Fruit fly (Drosophila melanogaster) whole organism, embryonic: Measurements from ENCODE around the gene mthl11.
A peak's percentile ranks its signal among the peaks of the same experiment; 100 is the strongest.

Experiments used
- Aef1 ChIP-seq: fragments of 200-800 bp; sonication (Bioruptor generic); IDR thresholded peaks from 3 replicates; pipeline ENCODE4 v1.3.6; 2022; ENCODE audit warnings: missing biosample characterization, missing genetic modification characterization
- Bteb2 ChIP-seq: fragments of 200-800 bp; sonication (Bioruptor generic); optimal IDR thresholded peaks from 2 replicates; lab custom pipeline; 2016; ENCODE audit warnings: missing biosample characterization, missing genetic modification characterization
- CG10274 ChIP-seq: fragments of 200-800 bp; sonication (Bioruptor generic); optimal IDR thresholded peaks from 3 replicates; lab custom pipeline; 2017; ENCODE audit warnings: missing biosample characterization, mild to moderate bottlenecking, missing genetic modification characterization
- CG10462 ChIP-seq: fragments of 200-800 bp; sonication (Bioruptor generic); optimal IDR thresholded peaks from 2 replicates; lab custom pipeline; 2016; ENCODE audit warnings: missing biosample characterization, missing genetic modification characterization
- CG12391 ChIP-seq: fragments of 200-800 bp; sonication (Bioruptor generic); optimal IDR thresholded peaks from 3 replicates; lab custom pipeline; 2018; ENCODE audit warnings: missing biosample characterization, mild to moderate bottlenecking, missing genetic modification characterization, moderate library complexity
- CG14050 ChIP-seq: fragments of 200-800 bp; sonication (Bioruptor generic); IDR thresholded peaks from 3 replicates; pipeline ENCODE4 v1.3.6; 2022; ENCODE audit warnings: missing biosample characterization, missing genetic modification characterization
- CG15073 ChIP-seq: fragments of 200-800 bp; sonication (Bioruptor generic); optimal IDR thresholded peaks from 2 replicates; lab custom pipeline; 2016; ENCODE audit warnings: missing biosample characterization, missing genetic modification characterization
- CG15514 ChIP-seq: fragments of 200-800 bp; sonication (Bioruptor generic); optimal IDR thresholded peaks from 3 replicates; lab custom pipeline; 2017; ENCODE audit warnings: missing biosample characterization, missing genetic modification characterization, mild to moderate bottlenecking, moderate library complexity, missing genetic modification reagents
- CG16779 ChIP-seq: fragments of 200-800 bp; sonication (Bioruptor generic); IDR thresholded peaks from 2 replicates; pipeline ENCODE4 v1.3.6; 2022; ENCODE audit warnings: missing biosample characterization, missing genetic modification characterization
- CG16863 ChIP-seq: fragments of 200-800 bp; sonication (Bioruptor generic); optimal IDR thresholded peaks from 3 replicates; lab custom pipeline; 2016; ENCODE audit warnings: missing biosample characterization, missing genetic modification characterization
- CG17359 ChIP-seq: fragments of 200-800 bp; sonication (Bioruptor generic); optimal IDR thresholded peaks from 3 replicates; lab custom pipeline; 2018; ENCODE audit warnings: missing biosample characterization, mild to moderate bottlenecking, missing genetic modification characterization, moderate library complexity
- CG17385 ChIP-seq: fragments of 200-800 bp; sonication (Bioruptor generic); optimal IDR thresholded peaks from 3 replicates; lab custom pipeline; 2018; ENCODE audit warnings: missing biosample characterization, mild to moderate bottlenecking, missing genetic modification characterization
- CG18476 ChIP-seq: fragments of 200-800 bp; sonication (Bioruptor generic); optimal IDR thresholded peaks from 2 replicates; lab custom pipeline; 2016; ENCODE audit warnings: missing biosample characterization, mild to moderate bottlenecking, missing genetic modification characterization
- CG2678 ChIP-seq: fragments of 200-800 bp; sonication (Bioruptor generic); optimal IDR thresholded peaks from 3 replicates; lab custom pipeline; 2019; ENCODE audit warnings: missing biosample characterization, mild to moderate bottlenecking, missing genetic modification characterization, moderate library complexity
- CG3163 ChIP-seq: fragments of 200-800 bp; sonication (Bioruptor generic); optimal IDR thresholded peaks from 3 replicates; lab custom pipeline; 2016; ENCODE audit warnings: missing biosample characterization, missing genetic modification characterization
- CG3838 ChIP-seq: fragments of 200-800 bp; sonication (Bioruptor generic); optimal IDR thresholded peaks from 3 replicates; lab custom pipeline; 2016; ENCODE audit warnings: missing biosample characterization, missing genetic modification characterization
- CG43689 ChIP-seq: fragments of 200-800 bp; sonication (Bioruptor generic); IDR thresholded peaks from 2 replicates; pipeline ENCODE4 v1.3.6; 2022; ENCODE audit warnings: missing biosample characterization, missing genetic modification characterization
- CG4424 ChIP-seq: fragments of 200-800 bp; sonication (Bioruptor generic); optimal IDR thresholded peaks from 3 replicates; lab custom pipeline; 2016; ENCODE audit warnings: missing biosample characterization, missing genetic modification characterization
- CG6654 ChIP-seq: fragments of 200-800 bp; sonication (Bioruptor generic); optimal IDR thresholded peaks from 2 replicates; lab custom pipeline; 2017; ENCODE audit warnings: missing biosample characterization, mild to moderate bottlenecking, missing genetic modification characterization
- CG6813 ChIP-seq: fragments of 200-800 bp; sonication (Bioruptor generic); optimal IDR thresholded peaks from 2 replicates; lab custom pipeline; 2017; ENCODE audit warnings: missing biosample characterization, missing genetic modification characterization, mild to moderate bottlenecking, moderate library complexity, missing genetic modification reagents
- CG7556 ChIP-seq: fragments of 200-800 bp; sonication (Bioruptor generic); optimal IDR thresholded peaks from 2 replicates; lab custom pipeline; 2017; ENCODE audit warnings: missing biosample characterization, mild to moderate bottlenecking, missing genetic modification characterization
- CG7928 ChIP-seq: fragments of 200-800 bp; sonication (Bioruptor generic); optimal IDR thresholded peaks from 2 replicates; lab custom pipeline; 2017; ENCODE audit warnings: missing biosample characterization, mild to moderate bottlenecking, missing genetic modification characterization
- CG8478 ChIP-seq: fragments of >200 bp; optimal IDR thresholded peaks from 2 replicates; lab custom pipeline; 2018
- CG9727 ChIP-seq: fragments of 200-800 bp; sonication (Bioruptor generic); optimal IDR thresholded peaks from 3 replicates; lab custom pipeline; 2017; ENCODE audit warnings: missing biosample characterization, mild to moderate bottlenecking, missing genetic modification characterization
- Chrac-16 ChIP-seq: fragments of 200-800 bp; sonication (Bioruptor generic); optimal IDR thresholded peaks from 3 replicates; lab custom pipeline; 2016; ENCODE audit warnings: missing biosample characterization, missing genetic modification characterization
- CoRest ChIP-seq: fragments of 200-800 bp; sonication (Bioruptor generic); optimal IDR thresholded peaks from 3 replicates; lab custom pipeline; 2018; ENCODE audit warnings: missing biosample characterization, mild to moderate bottlenecking, missing genetic modification characterization, moderate library complexity
- D19B ChIP-seq: fragments of 200-800 bp; sonication (Bioruptor generic); optimal IDR thresholded peaks from 2 replicates; lab custom pipeline; 2017; ENCODE audit warnings: missing biosample characterization, mild to moderate bottlenecking, missing genetic modification characterization
- Dbx ChIP-seq: fragments of 200-800 bp; sonication (Bioruptor generic); IDR thresholded peaks from 3 replicates; pipeline ENCODE4 v1.3.6; 2022; ENCODE audit warnings: missing biosample characterization, missing genetic modification characterization
- Dek ChIP-seq: fragments of 200-800 bp; sonication (Bioruptor generic); optimal IDR thresholded peaks from 3 replicates; lab custom pipeline; 2019; ENCODE audit warnings: missing biosample characterization, mild to moderate bottlenecking, missing genetic modification characterization, moderate library complexity
- Dfd ChIP-seq, 2 experiments: fragments of >200 bp; optimal IDR thresholded peaks; 2 replicates each; lab custom pipeline; 2017; ENCODE audit warnings: missing biosample characterization in 2 of 2, missing genetic modification characterization in 2 of 2
- GATAe ChIP-seq: fragments of 200-800 bp; sonication (Bioruptor generic); conservative IDR thresholded peaks from 2 replicates; pipeline ENCODE4 v1.3.6; 2022; ENCODE audit warnings: missing biosample characterization, missing genetic modification characterization
- H15 ChIP-seq: fragments of 200-800 bp; sonication (Bioruptor generic); IDR thresholded peaks from 3 replicates; pipeline ENCODE4 v1.3.6; 2022; ENCODE audit warnings: missing biosample characterization, missing genetic modification characterization
- Mad ChIP-seq: fragments of 200-800 bp; sonication (Bioruptor generic); optimal IDR thresholded peaks from 2 replicates; lab custom pipeline; 2016; ENCODE audit warnings: missing biosample characterization, missing genetic modification characterization
- NFAT ChIP-seq: fragments of 200-800 bp; sonication (Bioruptor generic); IDR thresholded peaks from 2 replicates; pipeline ENCODE4 v1.3.6; 2022; ENCODE audit warnings: missing biosample characterization, missing genetic modification characterization
- Sox100B ChIP-seq: fragments of 200-800 bp; sonication (Bioruptor generic); optimal IDR thresholded peaks from 3 replicates; lab custom pipeline; 2018; ENCODE audit warnings: missing biosample characterization, mild to moderate bottlenecking, missing genetic modification characterization
- Tbp ChIP-seq: fragments of >200 bp; optimal IDR thresholded peaks from 2 replicates; lab custom pipeline; 2018; ENCODE audit warnings: missing biosample characterization, missing genetic modification characterization
- Xrp1 ChIP-seq: fragments of 200-800 bp; sonication (Bioruptor generic); IDR thresholded peaks from 2 replicates; pipeline ENCODE4 v1.3.6; 2022; ENCODE audit warnings: missing biosample characterization, missing genetic modification characterization
- aop ChIP-seq: fragments of 200-800 bp; sonication (Bioruptor generic); IDR thresholded peaks from 2 replicates; pipeline ENCODE4 v1.3.6; 2022; ENCODE audit warnings: missing biosample characterization, missing genetic modification characterization
- az2 ChIP-seq: fragments of 200-800 bp; sonication (Bioruptor generic); optimal IDR thresholded peaks from 3 replicates; lab custom pipeline; 2016; ENCODE audit warnings: missing biosample characterization, missing genetic modification characterization
- corto ChIP-seq: fragments of 200-800 bp; sonication (Bioruptor generic); optimal IDR thresholded peaks from 2 replicates; lab custom pipeline; 2016; ENCODE audit warnings: missing biosample characterization, mild to moderate bottlenecking, missing genetic modification characterization, moderate library complexity
- dmrt99B ChIP-seq: fragments of 200-800 bp; sonication (Bioruptor generic); optimal IDR thresholded peaks from 2 replicates; lab custom pipeline; 2018; ENCODE audit warnings: missing biosample characterization, mild to moderate bottlenecking, missing genetic modification characterization, moderate library complexity
- fd102C ChIP-seq: fragments of 200-800 bp; sonication (Bioruptor generic); optimal IDR thresholded peaks from 2 replicates; lab custom pipeline; 2018; ENCODE audit warnings: missing biosample characterization, mild to moderate bottlenecking, missing genetic modification characterization, moderate library complexity
- mam ChIP-seq: fragments of 200-800 bp; sonication (Bioruptor generic); optimal IDR thresholded peaks from 3 replicates; lab custom pipeline; 2016; ENCODE audit warnings: missing biosample characterization, missing genetic modification characterization
- nau ChIP-seq: fragments of 200-800 bp; sonication (Bioruptor generic); optimal IDR thresholded peaks from 3 replicates; lab custom pipeline; 2017; ENCODE audit warnings: missing biosample characterization, mild to moderate bottlenecking, missing genetic modification characterization, missing genetic modification reagents
- pan ChIP-seq, 4 experiments: fragments of >200 bp in 3 of 4; fragments of 200-800 bp in 1 of 4; sonication (Bioruptor generic) in 1 of 4; optimal IDR thresholded peaks in 3 of 4; IDR thresholded peaks in 1 of 4; 2 replicates each; pipeline versions ENCODE4 v1.3.6 to Lab custom; 2017 to 2022; ENCODE audit warnings: missing biosample characterization in 2 of 4, missing genetic modification characterization in 2 of 4, mixed read lengths in 1 of 4
- pho ChIP-seq: fragments of 200-800 bp; sonication (Bioruptor generic); optimal IDR thresholded peaks from 2 replicates; lab custom pipeline; 2016; ENCODE audit warnings: missing biosample characterization, missing genetic modification characterization
- repo ChIP-seq: fragments of 200-800 bp; sonication (Bioruptor generic); optimal IDR thresholded peaks from 2 replicates; lab custom pipeline; 2016; ENCODE audit warnings: missing biosample characterization, missing genetic modification characterization
- sens ChIP-seq: fragments of 200-800 bp; sonication (Bioruptor generic); peaks from one replicate; lab custom pipeline; 2016; ENCODE audit warnings: missing biosample characterization, missing genetic modification characterization
- sima ChIP-seq: fragments of 200-800 bp; sonication (Bioruptor generic); optimal IDR thresholded peaks from 2 replicates; lab custom pipeline; 2016; ENCODE audit warnings: missing biosample characterization, missing genetic modification characterization
- so ChIP-seq: fragments of 200-800 bp; sonication (Bioruptor generic); IDR thresholded peaks from 3 replicates; pipeline ENCODE4 v1.3.6; 2022; ENCODE audit warnings: missing biosample characterization, missing genetic modification characterization
- usp ChIP-seq: fragments of >200 bp; optimal IDR thresholded peaks from 2 replicates; lab custom pipeline; 2017; ENCODE audit warnings: missing biosample characterization, missing genetic modification characterization
- vvl ChIP-seq: fragments of 200-800 bp; sonication (Bioruptor generic); IDR thresholded peaks from 2 replicates; pipeline ENCODE4 v1.3.6; 2022; ENCODE audit warnings: missing biosample characterization, missing genetic modification characterization
- zen2 ChIP-seq: fragments of 200-800 bp; sonication (Bioruptor generic); IDR thresholded peaks from 3 replicates; pipeline ENCODE4 v1.3.6; 2022; ENCODE audit warnings: missing biosample characterization, missing genetic modification characterization; ENCODE audit not compliant: partially characterized antibody

mthl11 gene

dm6 chr3R:10370495-10370894 is 30.3 kb upstream of the mthl11 start (continued):
- no peak for TF ChIP-seq CG15073 (GFP tag; lab: Kevin White, UChicago)
- no peak for TF ChIP-seq CG15514
- no peak for TF ChIP-seq zen2 (GFP tag; lab: Robert Waterston, UW)
- TF ChIP-seq Aef1 (GFP tag; lab: Robert Waterston, UW) = no peak
- no peak for TF ChIP-seq CG3163 (GFP tag; lab: Kevin White, UChicago)
- TF ChIP-seq Bteb2 (GFP tag; lab: Kevin White, UChicago) = no peak
- no peak for TF ChIP-seq repo (GFP tag; lab: Kevin White, UChicago)
- no peak for TF ChIP-seq pan (optimal IDR thresholded peaks at IDR 0.05; lab: Kevin White, UChicago)
- TF ChIP-seq pan (GFP tag; optimal IDR thresholded peaks at IDR 0.05 in 1 of 2, IDR thresholded peaks at IDR 0.05 in 1 of 2) = no peak
- no peak for TF ChIP-seq CG10274 (GFP tag; lab: Kevin White, UChicago)
- TF ChIP-seq Dbx (GFP tag; lab: Robert Waterston, UW) = no peak
- TF ChIP-seq CG16779 (GFP tag; lab: Robert Waterston, UW) = no peak
- TF ChIP-seq CG10462 = no peak
- no peak for TF ChIP-seq CG18476 (GFP tag; lab: Kevin White, UChicago)
- no peak for TF ChIP-seq dmrt99B (tag; lab: Kevin White, UChicago)
- TF ChIP-seq Tbp (GFP tag; lab: Kevin White, UChicago) = no peak
- peak; percentile 35 for TF ChIP-seq CG12391 (tag; lab: Kevin White, UChicago)
- TF ChIP-seq Dfd (GFP tag; optimal IDR thresholded peaks at IDR 0.05; lab: Kevin White, UChicago) = no peak
- peak; percentile 15 for TF ChIP-seq CG6813 (GFP tag; lab: Kevin White, UChicago)
- TF ChIP-seq Xrp1 = peak; percentile 63
- no peak for TF ChIP-seq CG8478 (lab: Kevin White, UChicago)
- TF ChIP-seq Chrac-16 (GFP tag; lab: Kevin White, UChicago) = no peak
- no peak for TF ChIP-seq mam (GFP tag; lab: Kevin White, UChicago)
- peak; percentile 6 for TF ChIP-seq CG7556 (GFP tag; lab: Kevin White, UChicago)
- no peak for TF ChIP-seq nau (GFP tag; lab: Kevin White, UChicago)
- TF ChIP-seq NFAT (GFP tag; lab: Robert Waterston, UW) = no peak
- peak; percentile 70 for TF ChIP-seq sens
- no peak for TF ChIP-seq sima (GFP tag; lab: Kevin White, UChicago)
- TF ChIP-seq D19B (GFP tag; lab: Kevin White, UChicago) = no peak
- TF ChIP-seq CG3838 (GFP tag; lab: Kevin White, UChicago) = no peak
- no peak for TF ChIP-seq H15
- TF ChIP-seq CG7928 = no peak
- no peak for TF ChIP-seq CG17359
- TF ChIP-seq CG14050 (GFP tag; lab: Robert Waterston, UW) = no peak
- no peak for TF ChIP-seq usp (GFP tag; lab: Kevin White, UChicago)
- TF ChIP-seq Mad (GFP tag; lab: Kevin White, UChicago) = no peak
- TF ChIP-seq Dek (tag; lab: Kevin White, UChicago) = no peak
- TF ChIP-seq CG43689 (GFP tag; lab: Robert Waterston, UW) = no peak
- TF ChIP-seq GATAe (GFP tag; lab: Robert Waterston, UW) = no peak
- TF ChIP-seq CG4424 (GFP tag; lab: Kevin White, UChicago) = no peak
- no peak for TF ChIP-seq CG6654 (GFP tag; lab: Kevin White, UChicago)
- TF ChIP-seq vvl (GFP tag; lab: Robert Waterston, UW) = 0 out of 2 replicates have a peak, but pooled peaks have one; percentile 26
- TF ChIP-seq CG2678 (tag; lab: Kevin White, UChicago) = no peak
- TF ChIP-seq CoRest = no peak
- no peak for TF ChIP-seq CG17385 (GFP tag; lab: Kevin White, UChicago)
- no peak for TF ChIP-seq aop (GFP tag; lab: Robert Waterston, UW)
- TF ChIP-seq pho = no peak
- TF ChIP-seq so (GFP tag; lab: Robert Waterston, UW) = no peak
- TF ChIP-seq CG9727 (GFP tag; lab: Kevin White, UChicago) = peak; percentile 33
- no peak for TF ChIP-seq corto
- no peak for TF ChIP-seq Sox100B
- no peak for TF ChIP-seq fd102C
- no peak for TF ChIP-seq CG16863 (GFP tag; lab: Kevin White, UChicago)
- peak; percentile 28 for TF ChIP-seq az2
